Worm (Caenorhabditis elegans) whole organism, young adult: ENCODE measurements around the gene aptf-1.

Experiments used
- B0035.1 ChIP-seq: sonication (generic microtip); optimal IDR thresholded peaks from 2 replicates; lab custom pipeline; 2016; ENCODE audit warnings: missing genetic modification characterization, mild to moderate bottlenecking, missing compliant biosample characterization, missing genotype, missing genetic modification reagents
- ZK185.1 ChIP-seq: sonication (generic microtip); optimal IDR thresholded peaks from 2 replicates; lab custom pipeline; 2016; ENCODE audit warnings: mild to moderate bottlenecking, missing genetic modification characterization, missing compliant biosample characterization; ENCODE audit not compliant: poor library complexity, severe bottlenecking
- bed-1 ChIP-seq: fragments of 200-800 bp; sonication (Bioruptor generic); IDR thresholded peaks from 2 replicates; pipeline ENCODE4 v1.3.6; 2022; ENCODE audit warnings: missing genetic modification reagents, missing genetic modification characterization, missing compliant biosample characterization
- cebp-2 ChIP-seq: fragments of 200-800 bp; sonication (Bioruptor generic); IDR thresholded peaks from 2 replicates; pipeline ENCODE4 v1.3.6; 2022; ENCODE audit warnings: missing genetic modification characterization, missing compliant biosample characterization
- dpl-1 ChIP-seq: fragments of 150-350 bp; optimal IDR thresholded peaks from 2 replicates; lab custom pipeline; 2014; ENCODE audit warnings: missing biosample characterization, missing genetic modification reagents, missing genetic modification characterization
- efl-1 ChIP-seq: fragments of 150-350 bp; optimal IDR thresholded peaks from 2 replicates; lab custom pipeline; 2014; ENCODE audit warnings: missing biosample characterization, missing genetic modification reagents, missing genetic modification characterization
- let-526 ChIP-seq: fragments of 200-800 bp; sonication (Bioruptor generic); IDR thresholded peaks from 2 replicates; pipeline ENCODE4 v1.3.6; 2022; ENCODE audit warnings: missing genetic modification reagents, missing genetic modification characterization, missing compliant biosample characterization
- mcd-1 ChIP-seq: fragments of 200-800 bp; sonication (Bioruptor generic); IDR thresholded peaks from 2 replicates; pipeline ENCODE4 v1.3.6; 2022; ENCODE audit warnings: missing genetic modification reagents, missing genetic modification characterization, missing compliant biosample characterization
- snpc-4 ChIP-seq, 5 experiments: fragments of 150-350 bp in 1 of 5; sonication (generic microtip) in 4 of 5; optimal IDR thresholded peaks; 2 replicates each; lab custom pipeline; 2014 to 2018; ENCODE audit warnings: missing genetic modification characterization in 5 of 5, missing biosample characterization in 3 of 5, antibody characterized with exemption in 2 of 5, mild to moderate bottlenecking in 2 of 5, missing compliant biosample characterization in 2 of 5, missing genotype in 2 of 5, moderate library complexity in 2 of 5, missing genetic modification reagents in 1 of 5
- unc-62 ChIP-seq: fragments of 150-350 bp; optimal IDR thresholded peaks from 2 replicates; lab custom pipeline; 2014; ENCODE audit warnings: missing biosample characterization, missing genetic modification reagents, missing genetic modification characterization

DNA sequence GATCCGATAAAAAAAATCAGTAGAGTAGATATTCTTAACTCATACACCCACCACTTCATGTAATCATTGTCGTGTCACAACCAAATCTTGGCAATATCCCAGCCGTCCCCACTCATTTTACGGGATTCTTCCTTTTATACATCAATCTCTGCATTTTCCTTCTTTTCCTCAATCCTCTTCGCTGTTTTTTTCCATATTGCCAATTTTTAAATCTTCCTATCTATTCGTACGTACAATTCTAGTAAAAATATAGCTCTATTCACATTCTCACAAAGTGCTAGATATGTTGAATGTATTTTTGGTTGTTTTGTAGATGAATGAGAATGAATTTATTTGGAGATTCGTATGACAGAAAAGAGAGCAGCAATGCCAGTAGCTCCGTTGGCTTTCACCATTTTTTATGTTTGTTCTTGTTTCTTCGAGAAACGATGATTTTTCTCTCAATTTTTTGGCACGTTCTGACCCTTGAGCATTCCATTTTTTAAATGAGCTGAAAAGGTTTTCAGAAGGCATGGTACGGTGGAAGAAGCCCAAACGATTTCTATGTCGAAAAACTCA is 20.5 kb downstream of the aptf-1 start, which contains the start of gene T28D9.16:
- TF ChIP-seq snpc-4 (GFP tag; optimal IDR thresholded peaks at IDR 0.05; lab: Kevin White, UChicago): no peak
- no peak for TF ChIP-seq snpc-4 (tag; optimal IDR thresholded peaks at IDR 0.05; lab: Kevin White, UChicago)
- TF ChIP-seq mcd-1: no peak
- TF ChIP-seq efl-1 (GFP tag; lab: Kevin White, UChicago): no peak
- TF ChIP-seq ZK185.1: no peak
- TF ChIP-seq dpl-1 (GFP tag; lab: Kevin White, UChicago): no peak
- no peak for TF ChIP-seq B0035.1 (tag; lab: Kevin White, UChicago)
- no peak for TF ChIP-seq let-526 (GFP tag; lab: Robert Waterston, UW)
- no peak for TF ChIP-seq unc-62 (GFP tag; lab: Kevin White, UChicago)
- no peak for TF ChIP-seq cebp-2 (GFP tag; lab: Robert Waterston, UW)
- TF ChIP-seq bed-1: no peak
